Worm (Caenorhabditis elegans) whole organism, L4 larva: Measurements from ENCODE around the gene T24H10.1.

ENCODE experiments used
- F10B5.3 ChIP-seq: sonication (generic microtip); optimal IDR thresholded peaks from 2 replicates; lab custom pipeline; 2016; ENCODE audit warnings: mild to moderate bottlenecking, missing genetic modification characterization, missing compliant biosample characterization
- F26F4.8 ChIP-seq: fragments of 200-800 bp; sonication (Bioruptor generic); conservative IDR thresholded peaks from 2 replicates; pipeline ENCODE4 v1.3.6; 2022; ENCODE audit warnings: missing genetic modification characterization, missing compliant biosample characterization
- F37D6.2 ChIP-seq: sonication (generic microtip); optimal IDR thresholded peaks from 2 replicates; lab custom pipeline; 2016; ENCODE audit warnings: mild to moderate bottlenecking, missing genetic modification characterization, missing compliant biosample characterization
- F44E2.7 ChIP-seq: fragments of 200-800 bp; sonication (Bioruptor generic); IDR thresholded peaks from 2 replicates; pipeline ENCODE4 v2.1.2; 2022; ENCODE audit warnings: missing genetic modification characterization, missing compliant biosample characterization
- F49E8.2 ChIP-seq: sonication (generic microtip); optimal IDR thresholded peaks from 2 replicates; lab custom pipeline; 2016; ENCODE audit warnings: missing compliant biosample characterization, mild to moderate bottlenecking, missing genetic modification characterization, borderline replicate concordance
- R02D3.7 ChIP-seq: fragments of 150-350 bp; sonication (generic microtip); optimal IDR thresholded peaks from 3 replicates; lab custom pipeline; 2014; ENCODE audit warnings: missing biosample characterization, missing genetic modification characterization
- T26A8.4 ChIP-seq: fragments of 200-800 bp; sonication (Bioruptor generic); IDR thresholded peaks from 2 replicates; pipeline ENCODE4 v1.3.6; 2022; ENCODE audit warnings: missing genetic modification characterization, missing compliant biosample characterization
- Y105C5A.15 ChIP-seq: fragments of 200-800 bp; sonication (Bioruptor generic); IDR thresholded peaks from 2 replicates; pipeline ENCODE4 v1.3.6; 2022; ENCODE audit warnings: missing genetic modification characterization, missing compliant biosample characterization
- Y48G9A.11 ChIP-seq: fragments of 200-800 bp; sonication (Bioruptor generic); IDR thresholded peaks from 2 replicates; pipeline ENCODE4 v1.3.6; 2022; ENCODE audit warnings: missing genetic modification reagents, missing genetic modification characterization, missing compliant biosample characterization
- Y5F2A.4 ChIP-seq: fragments of 200-800 bp; sonication (Bioruptor generic); optimal IDR thresholded peaks from 2 replicates; lab custom pipeline; 2018; ENCODE audit warnings: mild to moderate bottlenecking, missing genetic modification characterization, missing compliant biosample characterization
- ZK337.2 ChIP-seq: fragments of 200-800 bp; sonication (Bioruptor generic); IDR thresholded peaks from 2 replicates; pipeline ENCODE4 v1.3.6; 2022; ENCODE audit warnings: missing genetic modification reagents, missing genetic modification characterization, missing compliant biosample characterization
- daf-16 ChIP-seq, 3 experiments: sonication (generic microtip); optimal IDR thresholded peaks; 2 replicates each; lab custom pipeline; 2016 to 2017; ENCODE audit warnings: missing genetic modification characterization in 3 of 3, missing genetic modification reagents in 3 of 3, mild to moderate bottlenecking in 2 of 3, missing compliant biosample characterization in 2 of 3, missing biosample characterization in 1 of 3, moderate library complexity in 1 of 3
- daf-8 ChIP-seq: fragments of 200-800 bp; sonication (Bioruptor generic); IDR thresholded peaks from 2 replicates; pipeline ENCODE4 v1.3.6; 2022; ENCODE audit warnings: missing genetic modification characterization, missing compliant biosample characterization
- dmd-6 ChIP-seq: fragments of 200-800 bp; sonication (Bioruptor generic); IDR thresholded peaks from 2 replicates; pipeline ENCODE4 v1.3.6; 2022; ENCODE audit warnings: missing genetic modification reagents, missing genetic modification characterization, missing compliant biosample characterization
- dmd-9 ChIP-seq: fragments of 200-800 bp; sonication (Bioruptor generic); IDR thresholded peaks from 2 replicates; pipeline ENCODE4 v1.3.6; 2022; ENCODE audit warnings: missing genetic modification reagents, missing genetic modification characterization, missing compliant biosample characterization
- duxl-1 ChIP-seq: sonication (generic microtip); optimal IDR thresholded peaks from 2 replicates; lab custom pipeline; 2016; ENCODE audit warnings: mild to moderate bottlenecking, missing genetic modification characterization, moderate library complexity, missing compliant biosample characterization; ENCODE audit not compliant: poor library complexity
- dve-1 ChIP-seq: sonication (generic microtip); optimal IDR thresholded peaks from 2 replicates; lab custom pipeline; 2017; ENCODE audit warnings: antibody characterized with exemption, mild to moderate bottlenecking, missing genetic modification characterization, missing compliant biosample characterization; ENCODE audit not compliant: insufficient read depth
- egl-43 ChIP-seq: fragments of 200-800 bp; sonication (Bioruptor generic); IDR thresholded peaks from 2 replicates; pipeline ENCODE4 v1.3.6; 2022; ENCODE audit warnings: missing genetic modification reagents, missing genetic modification characterization, missing compliant biosample characterization
- fkh-10 ChIP-seq: fragments of 150-350 bp; optimal IDR thresholded peaks from 2 replicates; lab custom pipeline; 2014; ENCODE audit warnings: missing biosample characterization, missing genetic modification reagents, missing genetic modification characterization
- hmg-1.1 ChIP-seq: fragments of 200-800 bp; sonication (Bioruptor generic); IDR thresholded peaks from 2 replicates; pipeline ENCODE4 v1.3.6; 2022; ENCODE audit warnings: missing genetic modification reagents, missing genetic modification characterization, missing compliant biosample characterization
- jun-1 ChIP-seq: fragments of 150-350 bp; optimal IDR thresholded peaks from 2 replicates; lab custom pipeline; 2014; ENCODE audit warnings: missing biosample characterization, missing genetic modification reagents, missing genetic modification characterization
- lin-38 ChIP-seq: fragments of 200-800 bp; sonication (Bioruptor generic); IDR thresholded peaks from 2 replicates; pipeline ENCODE4 v1.3.6; 2022; ENCODE audit warnings: missing genetic modification reagents, missing genetic modification characterization, missing compliant biosample characterization
- lir-3 ChIP-seq: sonication (generic microtip); optimal IDR thresholded peaks from 2 replicates; lab custom pipeline; 2016; ENCODE audit warnings: mild to moderate bottlenecking, missing genetic modification characterization, missing compliant biosample characterization
- lsy-2 ChIP-seq, 2 experiments: fragments of 150-350 bp in 1 of 2; sonication (generic microtip) in 1 of 2; optimal IDR thresholded peaks; 2 replicates each; lab custom pipeline; 2014 to 2017; ENCODE audit warnings: missing biosample characterization in 2 of 2, missing genetic modification characterization in 2 of 2
- mdl-1 ChIP-seq, 2 experiments: fragments of 150-350 bp in 1 of 2; sonication (generic microtip) in 1 of 2; optimal IDR thresholded peaks; 2 replicates each; lab custom pipeline; 2014 to 2017; ENCODE audit warnings: missing biosample characterization in 2 of 2, missing genetic modification characterization in 2 of 2
- mep-1 ChIP-seq: fragments of 150-350 bp; sonication (generic microtip); optimal IDR thresholded peaks from 3 replicates; lab custom pipeline; 2014; ENCODE audit warnings: missing biosample characterization, missing genetic modification characterization
- mxl-2 ChIP-seq: fragments of 200-800 bp; sonication (Bioruptor generic); conservative IDR thresholded peaks from 2 replicates; pipeline ENCODE4 v1.3.6; 2022; ENCODE audit warnings: missing genetic modification reagents, missing genetic modification characterization, missing compliant biosample characterization
- mxl-3 ChIP-seq: fragments of 200-800 bp; sonication (Bioruptor generic); optimal IDR thresholded peaks from 2 replicates; lab custom pipeline; 2018; ENCODE audit warnings: mild to moderate bottlenecking, missing genetic modification characterization, missing compliant biosample characterization
- nhr-102 ChIP-seq: sonication (generic microtip); optimal IDR thresholded peaks from 2 replicates; lab custom pipeline; 2016; ENCODE audit warnings: mild to moderate bottlenecking, missing genetic modification characterization, moderate library complexity, missing compliant biosample characterization
- nhr-48 ChIP-seq: sonication (generic microtip); optimal IDR thresholded peaks from 2 replicates; lab custom pipeline; 2016; ENCODE audit warnings: mild to moderate bottlenecking, missing genetic modification characterization, missing compliant biosample characterization
- nhr-77 ChIP-seq: fragments of 150-350 bp; optimal IDR thresholded peaks from 2 replicates; lab custom pipeline; 2014; ENCODE audit warnings: missing biosample characterization, missing genetic modification characterization
- snpc-4 ChIP-seq: fragments of 150-350 bp; optimal IDR thresholded peaks from 2 replicates; lab custom pipeline; 2014; ENCODE audit warnings: missing biosample characterization, missing genetic modification characterization
- spr-3 ChIP-seq: fragments of 200-800 bp; sonication (Bioruptor generic); optimal IDR thresholded peaks from 2 replicates; lab custom pipeline; 2018; ENCODE audit warnings: mild to moderate bottlenecking, missing genetic modification characterization, missing compliant biosample characterization
- tag-97 ChIP-seq: fragments of 200-800 bp; sonication (Bioruptor generic); IDR thresholded peaks from 2 replicates; pipeline ENCODE4 v1.3.6; 2022; ENCODE audit warnings: missing genetic modification characterization, missing compliant biosample characterization
- unc-62 ChIP-seq, 3 experiments: fragments of 150-350 bp in 1 of 3; sonication (generic microtip); optimal IDR thresholded peaks in 2 of 3; peaks in 1 of 3; 1 replicate in 1 of 3; 2 replicates in 2 of 3; lab custom pipeline; 2014 to 2017; ENCODE audit warnings: missing biosample characterization in 3 of 3, missing genetic modification characterization in 3 of 3, missing genetic modification reagents in 3 of 3, missing genotype in 1 of 3
- vab-7 ChIP-seq: fragments of 200-800 bp; sonication (Bioruptor generic); IDR thresholded peaks from 2 replicates; pipeline ENCODE4 v1.3.6; 2022; ENCODE audit warnings: missing genetic modification reagents, missing genetic modification characterization, missing compliant biosample characterization
- zfp-3 ChIP-seq: fragments of 200-800 bp; sonication (Bioruptor generic); conservative IDR thresholded peaks from 2 replicates; pipeline ENCODE4 v1.3.6; 2022; ENCODE audit warnings: missing genetic modification reagents, missing genetic modification characterization, missing compliant biosample characterization
- ztf-11 ChIP-seq: fragments of 150-350 bp; optimal IDR thresholded peaks from 2 replicates; lab custom pipeline; 2014; ENCODE audit warnings: missing biosample characterization, missing genetic modification characterization

Gene T24H10.1

ce11 chrII:9128132-9128531 is 29.0 kb downstream of the T24H10.1 start (continued):
- TF ChIP-seq F49E8.2 (tag; lab: Kevin White, UChicago) (no peak), spr-3 (no peak), unc-62 (GFP tag; optimal IDR thresholded peaks at IDR 0.05 in 1 of 2; lab: Kevin White, UChicago) (peak in 1 of 2 experiments; percentile 45), unc-62 (tag; optimal IDR thresholded peaks at IDR 0.05; lab: Kevin White, UChicago) (no peak), F10B5.3 (tag; lab: Kevin White, UChicago) (no peak), egl-43 (GFP tag; lab: Robert Waterston, UW) (no peak), daf-16 (GFP tag; optimal IDR thresholded peaks at IDR 0.05; lab: Kevin White, UChicago) (no peak), daf-16 (tag; optimal IDR thresholded peaks at IDR 0.05; lab: Kevin White, UChicago) (peak; percentile 85), hmg-1.1 (GFP tag; lab: Robert Waterston, UW) (0 out of 2 replicates have a peak, but pooled peaks have one; percentile 21), tag-97 (no peak), Y48G9A.11 (GFP tag; lab: Robert Waterston, UW) (no peak), Y105C5A.15 (GFP tag; lab: Robert Waterston, UW) (no peak), F44E2.7 (GFP tag; lab: Robert Waterston, UW) (no peak), R02D3.7 (no peak), snpc-4 (no peak), vab-7 (GFP tag; lab: Robert Waterston, UW) (no peak), nhr-48 (tag; lab: Kevin White, UChicago) (peak; percentile 79), lir-3 (tag; lab: Kevin White, UChicago) (no peak), mxl-2 (GFP tag; lab: Robert Waterston, UW) (no peak), ZK337.2 (GFP tag; lab: Robert Waterston, UW) (no peak), dmd-9 (no peak), zfp-3 (GFP tag; lab: Robert Waterston, UW) (peak; percentile 67), F37D6.2 (tag; lab: Kevin White, UChicago) (no peak), daf-8 (GFP tag; lab: Robert Waterston, UW) (no peak), T26A8.4 (GFP tag; lab: Robert Waterston, UW) (peak; percentile 34; the same call in 1 of the 2 replicates), duxl-1 (tag; lab: Kevin White, UChicago) (no peak), Y5F2A.4 (GFP tag; lab: Kevin White, UChicago) (no peak), fkh-10 (GFP tag; lab: Kevin White, UChicago) (no peak), nhr-77 (tag; lab: Kevin White, UChicago) (peak; percentile 68)

ce11 chrII:9130339-9130738 is 31.2 kb downstream of the T24H10.1 start:
- TF ChIP-seq mxl-3 = peak; percentile 11
- no peak for TF ChIP-seq ztf-11
- TF ChIP-seq lsy-2 (tag; optimal IDR thresholded peaks at IDR 0.05; lab: Kevin White, UChicago) = peak in 1 of 2 experiments; percentile 3

ce11 chrII:9131363-9131762 is 32.2 kb downstream of the T24H10.1 start, which contains the start of gene C16D2.1:
C16D2.1 (plus strand) TSS chrII:9131663.
- no peak for TF ChIP-seq snpc-4
- TF ChIP-seq R02D3.7 = no peak
- no peak for TF ChIP-seq dve-1
- TF ChIP-seq mdl-1 (tag; optimal IDR thresholded peaks at IDR 0.05; lab: Kevin White, UChicago) = no peak
- TF ChIP-seq jun-1 (tag; lab: Kevin White, UChicago) = peak; percentile 75
- TF ChIP-seq F26F4.8 (GFP tag; lab: Robert Waterston, UW) = no peak
- no peak for TF ChIP-seq dmd-6 (GFP tag; lab: Robert Waterston, UW)
- no peak for TF ChIP-seq zfp-3 (GFP tag; lab: Robert Waterston, UW)
- no peak for TF ChIP-seq mxl-2 (GFP tag; lab: Robert Waterston, UW)

ce11 chrII:9132338-9132737 is 33.2 kb downstream of the T24H10.1 start:
- TF ChIP-seq lin-38 (no peak; the same call in 1 of the 2 replicates), jun-1 (tag; lab: Kevin White, UChicago) (peak; percentile 92), F26F4.8 (GFP tag; lab: Robert Waterston, UW) (no peak), mep-1 (tag; lab: Kevin White, UChicago) (peak; percentile 48), nhr-102 (tag; lab: Kevin White, UChicago) (no peak), Y5F2A.4 (GFP tag; lab: Kevin White, UChicago) (peak; percentile 18)
